Fruit fly (Drosophila melanogaster): ENCODE measurements around the gene aub.

Gene aub

DNA sequence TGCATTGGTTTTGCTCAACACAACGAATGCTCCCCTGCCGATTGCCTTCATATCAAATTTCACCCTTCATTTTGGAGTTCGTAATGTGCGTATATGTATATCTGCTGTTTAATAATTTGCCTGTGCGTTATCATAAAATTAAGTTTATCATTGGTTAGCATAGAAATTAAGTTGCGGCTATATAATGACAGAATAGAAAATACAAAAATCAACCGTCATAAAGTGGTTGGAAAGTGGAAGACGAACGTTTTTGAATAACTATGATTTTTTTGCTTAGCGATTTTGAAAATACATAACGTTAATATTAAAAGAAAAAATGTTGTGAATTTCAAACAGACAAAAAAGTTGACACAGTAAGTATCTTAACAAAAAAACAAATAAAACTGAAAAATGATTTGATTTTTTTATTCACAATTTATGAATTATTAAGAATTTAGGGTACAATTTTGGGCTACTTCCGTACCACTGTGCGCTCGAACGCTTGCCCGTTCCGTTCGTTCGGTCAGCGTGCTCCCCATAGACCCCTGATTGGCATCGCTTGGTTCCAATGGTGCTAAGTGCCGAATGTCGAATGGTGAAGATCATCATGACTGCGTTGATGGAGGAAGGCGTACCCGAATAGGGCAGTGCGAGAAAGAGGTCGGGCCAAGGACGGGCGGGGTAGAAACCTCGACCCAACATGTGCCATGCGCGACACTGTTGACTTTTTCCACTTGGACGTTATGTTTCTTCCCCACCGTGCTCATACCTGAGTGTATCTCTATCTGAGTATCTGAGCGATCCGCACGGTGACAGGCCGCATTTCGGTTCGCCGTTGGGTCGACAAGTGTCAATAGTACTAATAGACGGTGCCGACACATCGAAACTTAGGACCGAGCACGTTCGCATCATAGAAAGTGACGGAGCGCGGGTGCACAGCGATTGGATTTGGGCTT, 36.6 kb upstream of the aub start (continued):
- TF ChIP-seq kah (GFP tag; optimal IDR thresholded peaks at IDR 0.05) (no peak), rib (GFP tag; IDR thresholded peaks at IDR 0.05) (peak; percentile 33; the same call in 1 of the 2 replicates), dan (GFP tag; IDR thresholded peaks at IDR 0.05) (no peak), CG31388 (GFP tag; optimal IDR thresholded peaks at IDR 0.05) (no peak), CG16813 (GFP tag; IDR thresholded peaks at IDR 0.05; ENCODE audit: partially characterized antibody) (no peak), dati (GFP tag; IDR thresholded peaks at IDR 0.05) (no peak), CG17359 (tag; optimal IDR thresholded peaks at IDR 0.05) (peak; percentile 17), CG7556 (GFP tag; optimal IDR thresholded peaks at IDR 0.05) (peak; percentile 84), CG4820 (GFP tag; optimal IDR thresholded peaks at IDR 0.05) (peak; percentile 5), Nf-YA (GFP tag; IDR thresholded peaks at IDR 0.05) (no peak), ara (GFP tag; IDR thresholded peaks at IDR 0.05) (no peak), bab2 (GFP tag; optimal IDR thresholded peaks at IDR 0.05) (peak; percentile 45), ttk (GFP tag; IDR thresholded peaks at IDR 0.05) (peak; percentile 33; the same call in 1 of the 2 replicates), ATbp (GFP tag; optimal IDR thresholded peaks at IDR 0.05) (peak; percentile 21), CG13424 (tag; optimal IDR thresholded peaks at IDR 0.05) (peak; percentile 63), NK7.1 (GFP tag; optimal IDR thresholded peaks at IDR 0.05) (no peak), Max (GFP tag; optimal IDR thresholded peaks at IDR 0.05) (no peak), D19B (GFP tag; optimal IDR thresholded peaks at IDR 0.05) (no peak), CG15514 (GFP tag; optimal IDR thresholded peaks at IDR 0.05) (no peak), CG1602 (GFP tag; optimal IDR thresholded peaks at IDR 0.05) (peak; percentile 70), CG2202 (tag; optimal IDR thresholded peaks at IDR 0.05) (peak; percentile 46), yki (optimal IDR thresholded peaks at IDR 0.05) (no peak), MESR4 (GFP tag; optimal IDR thresholded peaks at IDR 0.05) (no peak), slou (GFP tag; optimal IDR thresholded peaks at IDR 0.05) (no peak), emc (GFP tag; optimal IDR thresholded peaks at IDR 0.05) (no peak), Trl (optimal IDR thresholded peaks at IDR 0.05) (no peak), Trl (GFP tag; optimal IDR thresholded peaks at IDR 0.05) (peak; percentile 37), ftz-f1 (GFP tag; optimal IDR thresholded peaks at IDR 0.05) (peak; percentile 17), Dbx (GFP tag; IDR thresholded peaks at IDR 0.05) (no peak), fru (optimal IDR thresholded peaks at IDR 0.05) (no peak), CTCF (GFP tag; optimal IDR thresholded peaks at IDR 0.05) (no peak), slbo (GFP tag; IDR thresholded peaks at IDR 0.05) (peak; percentile 43), gsb (GFP tag; IDR thresholded peaks at IDR 0.05) (no peak), CG2199 (GFP tag; IDR thresholded peaks at IDR 0.05) (peak; percentile 83; the same call in 2 of the 3 replicates), Ets97D (GFP tag; optimal IDR thresholded peaks at IDR 0.05) (no peak), CG14441 (GFP tag; IDR thresholded peaks at IDR 0.05) (no peak), Sry-β (GFP tag; optimal IDR thresholded peaks at IDR 0.05) (no peak), Aef1 (GFP tag; IDR thresholded peaks at IDR 0.05) (peak; percentile 15; the same call in 1 of the 3 replicates), CG10431 (GFP tag; optimal IDR thresholded peaks at IDR 0.05) (no peak), Sry-δ (GFP tag; optimal IDR thresholded peaks at IDR 0.05) (no peak), fd64A (GFP tag; optimal IDR thresholded peaks at IDR 0.05) (no peak), HmgD (GFP tag; optimal IDR thresholded peaks at IDR 0.05) (no peak), zen (tag; optimal IDR thresholded peaks at IDR 0.05) (no peak), sug (tag; optimal IDR thresholded peaks at IDR 0.05) (no peak), peb (GFP tag; IDR thresholded peaks at IDR 0.05) (no peak), CG7928 (GFP tag; optimal IDR thresholded peaks at IDR 0.05) (no peak), HmgZ (tag; optimal IDR thresholded peaks at IDR 0.05) (no peak), Asciz (GFP tag; optimal IDR thresholded peaks at IDR 0.05) (peak; percentile 41), B-H2 (GFP tag; optimal IDR thresholded peaks at IDR 0.05) (no peak), H2.0 (GFP tag; IDR thresholded peaks at IDR 0.05) (peak; percentile 39), oc (tag; optimal IDR thresholded peaks at IDR 0.05) (no peak), Deaf1 (tag; optimal IDR thresholded peaks at IDR 0.05) (no peak)

All from whole organism, embryonic.